Fruit fly (Drosophila melanogaster): ENCODE measurements around the gene dock.

The dock gene

DNA sequence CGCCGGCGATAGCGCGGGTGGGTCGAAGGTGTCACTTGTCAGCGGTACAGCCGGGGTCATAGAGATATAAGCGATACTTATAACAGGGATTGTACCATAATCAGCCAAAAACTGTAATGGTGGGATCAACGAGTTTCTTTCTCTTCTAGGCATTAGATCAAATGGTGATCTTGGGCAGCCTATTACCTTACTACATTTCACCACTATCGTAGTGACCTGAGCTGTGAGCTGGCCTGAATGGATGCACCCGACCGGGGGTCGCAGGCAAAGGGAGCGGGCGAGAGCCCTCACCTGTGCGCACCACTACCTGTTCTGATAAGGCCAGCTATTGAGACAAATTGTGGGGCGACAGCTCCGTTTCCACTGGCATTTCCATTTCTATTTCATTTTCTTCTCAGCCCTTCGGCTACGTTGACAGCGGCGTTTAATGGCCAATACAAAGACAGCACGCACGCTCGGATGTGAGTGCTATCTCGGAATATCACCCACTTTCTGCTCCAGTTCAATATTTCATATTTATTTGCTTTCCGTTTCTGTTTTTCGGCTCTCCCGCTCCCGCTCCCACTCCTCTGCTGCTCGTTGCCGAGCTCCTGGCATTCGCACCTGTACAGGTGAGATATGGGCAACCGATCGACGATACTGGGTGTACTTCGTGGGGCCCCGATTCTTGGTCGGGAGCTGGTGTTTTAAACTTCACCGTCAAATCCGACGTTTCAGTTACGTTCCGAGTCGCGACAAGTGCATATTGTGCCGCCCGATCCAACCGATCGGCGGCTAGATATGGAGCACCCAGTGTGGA is 31.1 kb downstream of the dock start:
- TF ChIP-seq usp (GFP tag; optimal IDR thresholded peaks at IDR 0.05) (no peak), dsf (GFP tag; optimal IDR thresholded peaks at IDR 0.05; ENCODE audit: borderline replicate concordance) (no peak), Rel (GFP tag; optimal IDR thresholded peaks at IDR 0.05) (no peak), Rel (tag; optimal IDR thresholded peaks at IDR 0.05) (no peak), brk (GFP tag; optimal IDR thresholded peaks at IDR 0.05) (no peak), fru (GFP tag; optimal IDR thresholded peaks at IDR 0.05) (peak; percentile 43), dmrt93B (GFP tag; optimal IDR thresholded peaks at IDR 0.05) (no peak), lola (GFP tag; optimal IDR thresholded peaks at IDR 0.05) (no peak), dl (GFP tag; optimal IDR thresholded peaks at IDR 0.05; ENCODE audit: insufficient read depth in 1 of 2, partially characterized antibody in 2 of 2) (no peak), CrebA (GFP tag; optimal IDR thresholded peaks at IDR 0.05; ENCODE audit: borderline replicate concordance) (no peak), Abd-B (GFP tag; optimal IDR thresholded peaks at IDR 0.05) (no peak), h (GFP tag; optimal IDR thresholded peaks at IDR 0.05) (peak; percentile 0), Hr83 (GFP tag; optimal IDR thresholded peaks at IDR 0.05; ENCODE audit: poor library complexity, severe bottlenecking) (peak; percentile 65), Dif (GFP tag; optimal IDR thresholded peaks at IDR 0.05; ENCODE audit: partially characterized antibody) (no peak), rgr (GFP tag; optimal IDR thresholded peaks at IDR 0.05) (peak; percentile 8), psq (GFP tag; optimal IDR thresholded peaks at IDR 0.05) (peak; percentile 25), foxo (GFP tag; optimal IDR thresholded peaks at IDR 0.05) (peak in 1 of 2 experiments; percentile 52), sage (GFP tag; optimal IDR thresholded peaks at IDR 0.05) (peak; percentile 12), CG9705 (GFP tag; optimal IDR thresholded peaks at IDR 0.05) (no peak), ey (GFP tag; optimal IDR thresholded peaks at IDR 0.05) (peak; percentile 48), Hnf4 (GFP tag; optimal IDR thresholded peaks at IDR 0.05) (no peak), sv (GFP tag; optimal IDR thresholded peaks at IDR 0.05) (peak; percentile 22), woc (GFP tag; optimal IDR thresholded peaks at IDR 0.05) (no peak), Sp1 (GFP tag; optimal IDR thresholded peaks at IDR 0.05) (no peak), HLH106 (tag; optimal IDR thresholded peaks at IDR 0.05) (no peak)

DNA sequence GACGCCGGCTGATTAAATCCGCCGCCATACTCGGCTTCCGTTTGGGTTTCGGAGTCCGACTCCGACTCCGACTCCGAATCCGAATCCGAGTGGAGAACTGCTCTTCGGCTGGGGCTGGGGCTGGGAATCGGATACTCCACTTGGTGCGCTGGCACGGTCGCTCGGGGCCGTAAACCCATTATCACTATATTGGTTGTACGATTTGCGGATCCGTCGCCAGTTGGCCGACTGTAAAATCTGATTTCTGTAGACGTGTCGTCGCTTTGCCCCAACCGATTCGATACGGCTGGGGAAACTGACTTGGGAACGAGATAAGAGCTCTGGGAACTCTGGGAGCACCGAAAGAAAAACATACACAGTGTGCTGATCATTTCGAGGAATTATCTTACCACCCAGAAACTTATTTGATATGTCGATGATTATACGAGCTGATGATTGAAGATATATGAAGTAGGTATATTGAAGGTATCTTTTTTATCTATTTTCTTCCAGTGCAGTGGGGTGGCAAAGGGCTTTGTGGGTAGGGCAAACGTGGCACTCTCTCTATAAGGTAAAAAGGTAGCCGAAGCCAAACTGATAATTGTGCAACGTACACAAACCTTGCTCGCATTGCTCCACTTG is 32.2 kb downstream of the dock start:
- TF ChIP-seq pan (optimal IDR thresholded peaks at IDR 0.05) (no peak), dl (GFP tag; optimal IDR thresholded peaks at IDR 0.05; ENCODE audit: insufficient read depth in 1 of 2, partially characterized antibody in 2 of 2) (no peak), GATAd (GFP tag; optimal IDR thresholded peaks at IDR 0.05) (no peak), Hr78 (GFP tag; optimal IDR thresholded peaks at IDR 0.05) (no peak), N (GFP tag; optimal IDR thresholded peaks at IDR 0.05) (no peak), HLH106 (tag; optimal IDR thresholded peaks at IDR 0.05) (no peak), CG32264 (GFP tag; optimal IDR thresholded peaks at IDR 0.05) (no peak), Hnf4 (GFP tag; optimal IDR thresholded peaks at IDR 0.05) (peak; percentile 47), CG9705 (GFP tag; optimal IDR thresholded peaks at IDR 0.05) (no peak), dmrt93B (GFP tag; optimal IDR thresholded peaks at IDR 0.05) (no peak), brk (GFP tag; optimal IDR thresholded peaks at IDR 0.05) (no peak), psq (GFP tag; optimal IDR thresholded peaks at IDR 0.05) (peak; percentile 4), jim (GFP tag; optimal IDR thresholded peaks at IDR 0.05) (no peak), Jra (GFP tag; optimal IDR thresholded peaks at IDR 0.05) (no peak), foxo (GFP tag; optimal IDR thresholded peaks at IDR 0.05) (peak in 1 of 2 experiments; percentile 40), Sp1 (GFP tag; optimal IDR thresholded peaks at IDR 0.05) (peak; percentile 23), Myc (optimal IDR thresholded peaks at IDR 0.05) (no peak), sv (GFP tag; optimal IDR thresholded peaks at IDR 0.05) (no peak), br (GFP tag; optimal IDR thresholded peaks at IDR 0.05) (peak; percentile 46), OdsH (GFP tag; optimal IDR thresholded peaks at IDR 0.05) (peak; percentile 65), sage (GFP tag; optimal IDR thresholded peaks at IDR 0.05) (no peak), Dfd (GFP tag; optimal IDR thresholded peaks at IDR 0.05) (no peak), Abd-B (GFP tag; optimal IDR thresholded peaks at IDR 0.05) (no peak), Rel (GFP tag; optimal IDR thresholded peaks at IDR 0.05) (no peak), Rel (tag; optimal IDR thresholded peaks at IDR 0.05) (no peak), usp (GFP tag; optimal IDR thresholded peaks at IDR 0.05) (no peak), rgr (GFP tag; optimal IDR thresholded peaks at IDR 0.05) (peak; percentile 34), Hr83 (GFP tag; optimal IDR thresholded peaks at IDR 0.05; ENCODE audit: poor library complexity, severe bottlenecking) (no peak), fru (GFP tag; optimal IDR thresholded peaks at IDR 0.05) (peak; percentile 72), dsf (GFP tag; optimal IDR thresholded peaks at IDR 0.05; ENCODE audit: borderline replicate concordance) (no peak), Dif (GFP tag; optimal IDR thresholded peaks at IDR 0.05; ENCODE audit: partially characterized antibody) (no peak), Mio (GFP tag; optimal IDR thresholded peaks at IDR 0.05) (no peak), Vsx2 (GFP tag; optimal IDR thresholded peaks at IDR 0.05; ENCODE audit: partially characterized antibody) (no peak), tai (GFP tag; optimal IDR thresholded peaks at IDR 0.05) (no peak), woc (GFP tag; optimal IDR thresholded peaks at IDR 0.05) (no peak), ey (GFP tag; optimal IDR thresholded peaks at IDR 0.05) (no peak), CrebA (GFP tag; optimal IDR thresholded peaks at IDR 0.05; ENCODE audit: borderline replicate concordance) (peak; percentile 86), h (GFP tag; optimal IDR thresholded peaks at IDR 0.05) (no peak), lola (GFP tag; optimal IDR thresholded peaks at IDR 0.05) (no peak)

Measured in whole organism, wandering third instar larva.